Worm (Caenorhabditis elegans) whole organism, L1 larva: ENCODE measurements around the gene nhr-177.

Experiments used
- aly-2 ChIP-seq: fragments of 150-350 bp; optimal IDR thresholded peaks from 2 replicates; lab custom pipeline; 2014; ENCODE audit warnings: missing biosample characterization, missing genetic modification characterization
- elt-3 ChIP-seq, 6 experiments: fragments of 150-350 bp in 1 of 6; sonication (generic microtip); optimal IDR thresholded peaks; 2 replicates each; lab custom pipeline; 2017 to 2018; ENCODE audit warnings: missing biosample characterization in 6 of 6, missing genetic modification characterization in 6 of 6, inconsistent platforms in 1 of 6
- mdl-1 ChIP-seq, 2 experiments: fragments of 150-350 bp; optimal IDR thresholded peaks; 2 replicates each; lab custom pipeline; 2014 to 2017; ENCODE audit warnings: missing biosample characterization in 2 of 2, missing genetic modification characterization in 2 of 2, inconsistent platforms in 1 of 2
- unc-62 ChIP-seq: fragments of 150-350 bp; optimal IDR thresholded peaks from 2 replicates; lab custom pipeline; 2014; ENCODE audit warnings: missing biosample characterization, missing genetic modification reagents, missing genetic modification characterization

- TF ChIP-seq aly-2 (tag; lab: Kevin White, UChicago) (no peak), mdl-1 (tag; optimal IDR thresholded peaks at IDR 0.05; lab: Kevin White, UChicago) (no peak), elt-3 (tag; optimal IDR thresholded peaks at IDR 0.05; lab: Kevin White, UChicago) (no peak), unc-62 (no peak)
These were observed 52.2 kb downstream of the nhr-177 start, which contains the start of gene irld-40 for ce11 chrV:1662270-1662669.
